Worm (Caenorhabditis elegans) whole organism, L1 larva: ENCODE measurements around the gene K10B3.5.

Source experiments
- C04F5.9 ChIP-seq: sonication (generic microtip); optimal IDR thresholded peaks from 2 replicates; lab custom pipeline; 2016; ENCODE audit warnings: missing genetic modification characterization, missing compliant biosample characterization
- C16A3.4 ChIP-seq: fragments of 150-350 bp; optimal IDR thresholded peaks from 2 replicates; lab custom pipeline; 2014; ENCODE audit warnings: missing biosample characterization, missing genetic modification characterization
- C34B4.2 ChIP-seq: sonication (generic microtip); optimal IDR thresholded peaks from 2 replicates; lab custom pipeline; 2017; ENCODE audit warnings: mild to moderate bottlenecking, missing genetic modification characterization, missing compliant biosample characterization
- F16B12.6 ChIP-seq: fragments of 150-350 bp; optimal IDR thresholded peaks from 2 replicates; lab custom pipeline; 2014; ENCODE audit warnings: missing biosample characterization, missing genetic modification characterization
- Y116A8C.19 ChIP-seq: sonication (generic microtip); optimal IDR thresholded peaks from 2 replicates; lab custom pipeline; 2016; ENCODE audit warnings: missing compliant biosample characterization, missing genetic modification characterization, borderline replicate concordance
- aha-1 ChIP-seq: fragments of 150-350 bp; optimal IDR thresholded peaks from 2 replicates; lab custom pipeline; 2014; ENCODE audit warnings: missing biosample characterization, missing genetic modification characterization
- alr-1 ChIP-seq: fragments of 200-800 bp; sonication (Bioruptor generic); optimal IDR thresholded peaks from 2 replicates; lab custom pipeline; 2018; ENCODE audit warnings: borderline replicate concordance, mild to moderate bottlenecking, missing genetic modification characterization, missing compliant biosample characterization
- ama-1 ChIP-seq: fragments of 150-350 bp; optimal IDR thresholded peaks from 2 replicates; lab custom pipeline; 2014
- ceh-82 ChIP-seq, 3 experiments: fragments of 150-350 bp in 1 of 3; sonication (generic microtip) in 2 of 3; optimal IDR thresholded peaks; 2 replicates each; lab custom pipeline; 2014 to 2017; ENCODE audit warnings: missing biosample characterization in 3 of 3, missing genetic modification characterization in 3 of 3
- ceh-88 ChIP-seq: fragments of 200-800 bp; sonication (Bioruptor generic); IDR thresholded peaks from 2 replicates; pipeline ENCODE4 v1.3.6; 2022; ENCODE audit warnings: missing genetic modification characterization, missing compliant biosample characterization
- ceh-90 ChIP-seq: sonication (generic microtip); optimal IDR thresholded peaks from 2 replicates; lab custom pipeline; 2016; ENCODE audit warnings: missing genetic modification characterization, missing compliant biosample characterization
- ces-1 ChIP-seq: fragments of 150-350 bp; optimal IDR thresholded peaks from 2 replicates; lab custom pipeline; 2014; ENCODE audit warnings: missing biosample characterization, missing genetic modification reagents, missing genetic modification characterization
- dsc-1 ChIP-seq: sonication (generic microtip); optimal IDR thresholded peaks from 2 replicates; lab custom pipeline; 2016; ENCODE audit warnings: mild to moderate bottlenecking, missing genetic modification characterization, missing compliant biosample characterization
- egl-13 ChIP-seq: sonication (generic microtip); optimal IDR thresholded peaks from 2 replicates; lab custom pipeline; 2016; ENCODE audit warnings: missing genotype, missing genetic modification reagents, missing genetic modification characterization, missing compliant biosample characterization
- elt-2 ChIP-seq: sonication (generic microtip); optimal IDR thresholded peaks from 2 replicates; lab custom pipeline; 2016; ENCODE audit warnings: missing genetic modification characterization, mild to moderate bottlenecking, inconsistent platforms, missing compliant biosample characterization, missing genetic modification reagents
- elt-3 ChIP-seq, 6 experiments: fragments of 150-350 bp in 1 of 6; sonication (generic microtip); optimal IDR thresholded peaks; 2 replicates each; lab custom pipeline; 2017 to 2018; ENCODE audit warnings: missing biosample characterization in 6 of 6, missing genetic modification characterization in 6 of 6, inconsistent platforms in 1 of 6
- ets-5 ChIP-seq: fragments of 200-800 bp; sonication (Bioruptor generic); IDR thresholded peaks from 2 replicates; pipeline ENCODE4 v1.3.6; 2022; ENCODE audit warnings: missing genetic modification characterization, missing compliant biosample characterization
- fkh-10 ChIP-seq: sonication (generic microtip); optimal IDR thresholded peaks from 2 replicates; lab custom pipeline; 2017; ENCODE audit warnings: missing biosample characterization, missing genetic modification reagents, missing genetic modification characterization
- fkh-4 ChIP-seq: sonication (generic microtip); optimal IDR thresholded peaks from 2 replicates; lab custom pipeline; 2016; ENCODE audit warnings: missing compliant biosample characterization, missing genetic modification characterization, borderline replicate concordance
- fkh-8 ChIP-seq: sonication (generic microtip); optimal IDR thresholded peaks from 2 replicates; lab custom pipeline; 2016; ENCODE audit warnings: mild to moderate bottlenecking, missing genetic modification characterization, missing compliant biosample characterization
- grh-1 ChIP-seq: fragments of 200-800 bp; sonication (Bioruptor generic); IDR thresholded peaks from 2 replicates; pipeline ENCODE4 v1.3.6; 2022; ENCODE audit warnings: missing genetic modification reagents, missing genetic modification characterization, missing compliant biosample characterization
- irx-1 ChIP-seq: sonication (generic microtip); optimal IDR thresholded peaks from 2 replicates; lab custom pipeline; 2016; ENCODE audit warnings: missing genetic modification characterization, missing compliant biosample characterization
- lin-35 ChIP-seq, 2 experiments: fragments of 150-350 bp; optimal IDR thresholded peaks; 2 replicates each; lab custom pipeline; 2014; ENCODE audit warnings: missing biosample characterization in 2 of 2, missing genetic modification characterization in 2 of 2, missing genetic modification reagents in 2 of 2
- lin-39 ChIP-seq: fragments of 150-350 bp; optimal IDR thresholded peaks from 2 replicates; lab custom pipeline; 2014; ENCODE audit warnings: missing biosample characterization, missing genetic modification reagents, missing genetic modification characterization
- lir-3 ChIP-seq: sonication (generic microtip); optimal IDR thresholded peaks from 2 replicates; lab custom pipeline; 2016; ENCODE audit warnings: mild to moderate bottlenecking, missing genetic modification characterization, moderate library complexity, missing compliant biosample characterization; ENCODE audit not compliant: poor library complexity
- mdl-1 ChIP-seq, 2 experiments: fragments of 150-350 bp; optimal IDR thresholded peaks; 2 replicates each; lab custom pipeline; 2014 to 2017; ENCODE audit warnings: missing biosample characterization in 2 of 2, missing genetic modification characterization in 2 of 2, inconsistent platforms in 1 of 2
- nhr-11 ChIP-seq: fragments of 150-350 bp; optimal IDR thresholded peaks from 2 replicates; lab custom pipeline; 2014; ENCODE audit warnings: missing biosample characterization, missing genetic modification characterization
- nhr-19 ChIP-seq: fragments of 200-800 bp; sonication (Bioruptor generic); conservative IDR thresholded peaks from 2 replicates; pipeline ENCODE4 v1.3.6; 2022; ENCODE audit warnings: missing genetic modification characterization, missing compliant biosample characterization
- nhr-20 ChIP-seq: sonication (generic microtip); optimal IDR thresholded peaks from 2 replicates; lab custom pipeline; 2016; ENCODE audit warnings: mild to moderate bottlenecking, missing genetic modification characterization, missing compliant biosample characterization
- nhr-71 ChIP-seq: sonication (generic microtip); optimal IDR thresholded peaks from 2 replicates; lab custom pipeline; 2016; ENCODE audit warnings: mild to moderate bottlenecking, missing genetic modification characterization, moderate library complexity, missing compliant biosample characterization
- nhr-77 ChIP-seq: fragments of 150-350 bp; optimal IDR thresholded peaks from 2 replicates; lab custom pipeline; 2014; ENCODE audit warnings: missing biosample characterization, missing genetic modification characterization
- nhr-85 ChIP-seq: sonication (generic microtip); peaks from one replicate; lab custom pipeline; 2016; ENCODE audit warnings: missing genetic modification characterization, inconsistent platforms, missing compliant biosample characterization
- pag-3 ChIP-seq: sonication (generic microtip); optimal IDR thresholded peaks from 2 replicates; lab custom pipeline; 2017; ENCODE audit warnings: missing genetic modification characterization, mild to moderate bottlenecking, missing compliant biosample characterization, antibody characterized with exemption, borderline replicate concordance; ENCODE audit not compliant: insufficient read depth
- pqm-1 ChIP-seq: sonication (generic microtip); optimal IDR thresholded peaks from 3 replicates; lab custom pipeline; 2017; ENCODE audit warnings: missing biosample characterization, missing genetic modification characterization
- rnt-1 ChIP-seq: sonication (generic microtip); optimal IDR thresholded peaks from 2 replicates; lab custom pipeline; 2016; ENCODE audit warnings: mild to moderate bottlenecking, missing genetic modification characterization, moderate library complexity, missing compliant biosample characterization
- snu-23 ChIP-seq: sonication (generic microtip); optimal IDR thresholded peaks from 2 replicates; lab custom pipeline; 2016; ENCODE audit warnings: missing genetic modification characterization, missing compliant biosample characterization
- sox-4 ChIP-seq: sonication (generic microtip); optimal IDR thresholded peaks from 2 replicates; lab custom pipeline; 2016; ENCODE audit warnings: missing genetic modification characterization, missing compliant biosample characterization
- sptf-1 ChIP-seq: fragments of 150-350 bp; optimal IDR thresholded peaks from 2 replicates; lab custom pipeline; 2014; ENCODE audit warnings: missing biosample characterization, missing genetic modification characterization
- sup-37 ChIP-seq: fragments of 200-800 bp; sonication (Bioruptor generic); optimal IDR thresholded peaks from 2 replicates; lab custom pipeline; 2018; ENCODE audit warnings: mild to moderate bottlenecking, missing genetic modification characterization, missing compliant biosample characterization
- swsn-7 ChIP-seq: sonication (generic microtip); optimal IDR thresholded peaks from 2 replicates; lab custom pipeline; 2016; ENCODE audit warnings: missing genetic modification characterization, missing compliant biosample characterization
- tbx-2 ChIP-seq: sonication (generic microtip); optimal IDR thresholded peaks from 2 replicates; lab custom pipeline; 2016; ENCODE audit warnings: missing genetic modification characterization, missing compliant biosample characterization
- unc-130 ChIP-seq: fragments of 150-350 bp; optimal IDR thresholded peaks from 2 replicates; lab custom pipeline; 2017; ENCODE audit warnings: missing biosample characterization, missing genetic modification characterization, inconsistent platforms
- unc-86 ChIP-seq: sonication (generic microtip); optimal IDR thresholded peaks from 2 replicates; lab custom pipeline; 2016; ENCODE audit warnings: missing genetic modification characterization, missing compliant biosample characterization
- xbp-1 ChIP-seq: sonication (generic microtip); optimal IDR thresholded peaks from 2 replicates; lab custom pipeline; 2016; ENCODE audit warnings: missing genetic modification characterization, missing compliant biosample characterization
- zip-4 ChIP-seq: fragments of 200-800 bp; sonication (Bioruptor generic); optimal IDR thresholded peaks from 2 replicates; lab custom pipeline; 2018; ENCODE audit warnings: mild to moderate bottlenecking, missing genetic modification characterization, moderate library complexity, missing compliant biosample characterization
- ztf-11 ChIP-seq, 2 experiments: sonication (generic microtip); optimal IDR thresholded peaks; 2 replicates each; lab custom pipeline; 2016 to 2017; ENCODE audit warnings: missing genetic modification characterization in 2 of 2, missing biosample characterization in 1 of 2, missing compliant biosample characterization in 1 of 2

Gene K10B3.5

DNA sequence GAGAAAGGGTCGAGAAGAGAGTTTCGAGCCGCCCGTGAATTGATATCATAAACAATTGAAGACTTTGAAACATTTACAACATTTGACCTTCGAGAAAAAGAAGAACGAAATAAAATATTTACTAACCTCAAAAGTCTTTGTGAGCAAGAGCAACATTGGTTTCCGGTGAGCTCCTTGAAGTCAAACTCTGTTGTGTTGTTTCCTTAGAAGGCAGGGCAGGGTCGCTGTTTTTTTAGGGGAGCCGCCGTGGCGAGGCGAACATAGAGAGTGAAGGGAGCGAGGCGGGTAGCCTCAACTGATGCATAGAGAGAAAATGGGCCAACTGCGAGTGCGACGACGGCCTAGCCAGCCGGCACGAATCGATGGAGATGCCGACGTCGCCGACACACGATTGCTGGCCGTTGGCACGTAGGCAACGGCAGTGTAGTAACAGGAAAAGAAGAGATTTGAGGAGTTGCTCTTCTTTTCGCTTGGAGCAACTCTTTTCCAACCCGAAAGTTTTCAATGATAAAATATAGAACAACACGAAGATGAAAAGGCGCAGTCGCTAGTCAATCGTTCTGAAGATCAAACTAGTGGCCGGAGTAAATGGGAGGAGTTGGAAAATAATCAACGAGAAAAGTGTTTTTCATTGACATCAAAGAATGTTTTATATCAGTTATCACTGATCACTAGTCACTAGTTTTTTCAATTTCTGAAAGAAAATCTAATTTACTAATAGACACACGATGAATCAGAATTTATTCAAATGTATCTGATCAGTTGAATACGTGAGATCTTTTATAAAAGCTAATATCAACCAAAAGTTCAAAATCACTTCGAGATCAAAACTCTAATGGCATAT is 10.0 kb upstream of the K10B3.5 start, which contains the start of gene mai-1 (continued):
- TF ChIP-seq lin-35 (GFP tag; optimal IDR thresholded peaks at IDR 0.05; lab: Kevin White, UChicago): peak; percentile 22 to 32
- peak; percentile 94 for TF ChIP-seq pag-3 (tag; lab: Kevin White, UChicago)
- peak; percentile 42 for TF ChIP-seq xbp-1 (tag; lab: Kevin White, UChicago)
- TF ChIP-seq grh-1 (GFP tag; lab: Robert Waterston, UW): no peak
- TF ChIP-seq fkh-4 (tag; lab: Kevin White, UChicago): no peak

DNA sequence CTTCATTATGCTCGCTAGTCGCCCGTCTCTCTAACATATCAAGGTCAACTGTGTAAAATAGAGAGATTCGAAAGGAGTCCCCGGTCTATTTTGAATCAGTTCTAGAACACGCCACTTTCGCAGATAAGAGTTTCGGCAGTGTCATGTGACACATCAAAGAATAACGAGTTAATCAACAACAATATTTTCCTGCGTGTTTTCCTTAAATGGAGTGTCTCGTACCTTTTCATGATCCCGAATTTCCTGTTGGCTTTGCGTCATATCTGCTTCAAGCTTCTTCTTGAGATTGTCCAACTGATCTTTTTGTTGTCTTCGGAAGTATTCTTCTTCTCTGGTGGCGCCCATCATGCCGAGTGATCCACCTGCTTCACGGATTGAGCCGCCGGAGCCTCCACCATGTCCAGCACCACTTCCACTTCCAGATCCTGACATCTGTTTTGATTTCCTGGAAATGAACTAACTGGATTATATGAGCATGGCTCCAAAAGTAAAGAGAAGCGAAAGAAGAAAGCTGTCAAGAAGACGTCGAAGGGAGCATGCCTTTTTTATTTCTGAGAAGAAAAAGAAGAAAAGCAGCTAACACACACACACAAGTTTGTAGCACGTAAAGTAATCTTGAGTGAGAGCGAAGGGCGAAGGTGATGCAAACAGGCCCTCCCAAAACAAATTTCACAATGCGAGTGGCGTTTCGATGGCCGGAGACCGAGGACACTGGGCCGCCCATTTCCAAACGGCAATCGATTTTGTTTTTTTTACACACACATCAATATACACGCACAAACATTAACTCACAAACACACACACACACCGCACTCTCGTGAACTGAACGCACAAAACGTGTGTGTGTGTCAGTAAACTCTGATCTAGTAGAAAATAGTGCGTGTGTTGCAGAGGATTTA is 9.1 kb upstream of the K10B3.5 start:
- TF ChIP-seq xbp-1 (tag; lab: Kevin White, UChicago): peak; percentile 1
- peak; percentile 65 for TF ChIP-seq snu-23
- TF ChIP-seq ceh-88: no peak
- no peak for TF ChIP-seq ceh-90 (tag; lab: Kevin White, UChicago)
- TF ChIP-seq nhr-85: peak; percentile 89
- peak; percentile 40 for TF ChIP-seq rnt-1
- TF ChIP-seq nhr-11 (tag; lab: Kevin White, UChicago): no peak
- TF ChIP-seq C16A3.4 (tag; lab: Kevin White, UChicago): peak; percentile 54
- TF ChIP-seq elt-2 (tag; lab: Kevin White, UChicago): peak; percentile 42
- TF ChIP-seq ama-1 (lab: Kevin White, UChicago): peak; percentile 39
- peak in 5 of 6 experiments; percentile 59 to 88 (median 74) for TF ChIP-seq elt-3 (tag; optimal IDR thresholded peaks at IDR 0.05; lab: Kevin White, UChicago)
- peak in 1 of 2 experiments; percentile 55 for TF ChIP-seq mdl-1 (tag; optimal IDR thresholded peaks at IDR 0.05; lab: Kevin White, UChicago)
- TF ChIP-seq egl-13: no peak
- peak; percentile 28 for TF ChIP-seq dsc-1 (tag; lab: Kevin White, UChicago)
- TF ChIP-seq alr-1: no peak
- TF ChIP-seq lin-39 (tag; lab: Kevin White, UChicago): no peak
- TF ChIP-seq sptf-1 (tag; lab: Kevin White, UChicago): no peak
- no peak for TF ChIP-seq C34B4.2 (tag; lab: Kevin White, UChicago)
- no peak for TF ChIP-seq ztf-11 (tag; optimal IDR thresholded peaks at IDR 0.05; lab: Kevin White, UChicago)
- TF ChIP-seq unc-86 (tag; lab: Kevin White, UChicago): no peak
- TF ChIP-seq nhr-20 (tag; lab: Kevin White, UChicago): peak; percentile 72
- no peak for TF ChIP-seq Y116A8C.19 (tag; lab: Kevin White, UChicago)
- TF ChIP-seq sox-4 (tag; lab: Kevin White, UChicago): no peak
- peak; percentile 79 for TF ChIP-seq nhr-71 (tag; lab: Kevin White, UChicago)
- peak; percentile 84 for TF ChIP-seq unc-130
- TF ChIP-seq lir-3 (tag; lab: Kevin White, UChicago): peak; percentile 41
- no peak for TF ChIP-seq C04F5.9 (tag; lab: Kevin White, UChicago)
- no peak for TF ChIP-seq fkh-10 (GFP tag; lab: Kevin White, UChicago)
- no peak for TF ChIP-seq sup-37 (GFP tag; lab: Kevin White, UChicago)
- no peak for TF ChIP-seq pqm-1
- TF ChIP-seq irx-1 (tag; lab: Kevin White, UChicago): no peak
- TF ChIP-seq nhr-77 (tag; lab: Kevin White, UChicago): peak; percentile 50
- no peak for TF ChIP-seq ets-5 (GFP tag; lab: Robert Waterston, UW)
- no peak for TF ChIP-seq F16B12.6
- TF ChIP-seq aha-1 (tag; lab: Kevin White, UChicago): no peak
- peak in 2 of 3 experiments; percentile 18 to 29 for TF ChIP-seq ceh-82 (tag; optimal IDR thresholded peaks at IDR 0.05; lab: Kevin White, UChicago)
- TF ChIP-seq pag-3 (tag; lab: Kevin White, UChicago): no peak
- TF ChIP-seq ces-1 (GFP tag; lab: Kevin White, UChicago): no peak
- TF ChIP-seq swsn-7 (tag; lab: Kevin White, UChicago): no peak
- peak; percentile 36 for TF ChIP-seq fkh-8 (tag; lab: Kevin White, UChicago)
- TF ChIP-seq tbx-2 (tag; lab: Kevin White, UChicago): no peak
- peak; percentile 62 for TF ChIP-seq nhr-19
- TF ChIP-seq zip-4 (GFP tag; lab: Kevin White, UChicago): no peak
